Fruit fly (Drosophila melanogaster) Kc167 (cell line): Measurements from ENCODE around the gene mura.

Experiments used
- Myc ChIP-seq: fragments of >200 bp; optimal IDR thresholded peaks from 2 replicates; lab custom pipeline; 2017; ENCODE audit warnings: missing external identifiers
- Sin3A ChIP-seq: fragments of >200 bp; optimal IDR thresholded peaks from 2 replicates; lab custom pipeline; 2018; ENCODE audit warnings: missing external identifiers
- h ChIP-seq: fragments of >200 bp; optimal IDR thresholded peaks from 3 replicates; lab custom pipeline; 2018; ENCODE audit warnings: missing external identifiers
- insv ChIP-seq: fragments of >200 bp; optimal IDR thresholded peaks from 3 replicates; lab custom pipeline; 2018; ENCODE audit warnings: missing external identifiers
- psq ChIP-seq: fragments of >200 bp; optimal IDR thresholded peaks from 2 replicates; lab custom pipeline; 2017; ENCODE audit warnings: missing external identifiers
- ttk ChIP-seq: sonication (Bioruptor generic); optimal IDR thresholded peaks from 2 replicates; lab custom pipeline; 2017; ENCODE audit warnings: missing external identifiers

DNA sequence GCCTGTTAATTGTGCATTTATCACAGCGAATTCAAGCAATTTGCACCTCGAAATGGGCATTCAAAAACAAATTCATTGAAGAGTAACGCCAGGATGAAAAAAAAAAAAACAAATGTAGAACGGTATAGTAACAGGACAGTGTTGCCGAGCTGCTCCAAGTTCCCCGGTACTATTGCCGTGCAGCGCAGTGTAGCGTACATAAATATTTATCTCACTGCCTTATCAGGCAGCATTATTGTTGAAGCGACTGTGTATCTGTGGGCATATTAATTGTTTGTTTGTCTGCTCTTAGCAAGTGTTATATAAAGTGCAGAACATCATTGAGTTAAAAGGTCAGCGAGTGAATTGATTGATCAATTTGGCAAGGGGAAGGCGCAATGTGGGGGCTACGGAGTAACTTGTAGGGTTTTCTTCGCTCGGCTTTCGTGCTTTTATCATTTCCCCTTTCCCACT is 35.2 kb downstream of the mura start:
- TF ChIP-seq ttk, result no peak
- no peak for TF ChIP-seq h (lab: Kevin White, UChicago)
- TF ChIP-seq insv (lab: Kevin White, UChicago), result no peak
- TF ChIP-seq psq (lab: Kevin White, UChicago), result no peak
- no peak for TF ChIP-seq Myc
- TF ChIP-seq Sin3A (lab: Kevin White, UChicago), result no peak
